Worm (Caenorhabditis elegans): ENCODE measurements around the gene deb-1.

- TF ChIP-seq snpc-4 (tag; optimal IDR thresholded peaks at IDR 0.05) (no peak), nhr-76 (tag; optimal IDR thresholded peaks at IDR 0.05) (no peak), tbx-2 (tag; optimal IDR thresholded peaks at IDR 0.05) (no peak), skn-1 (tag; optimal IDR thresholded peaks at IDR 0.05) (no peak), nhr-67 (tag; optimal IDR thresholded peaks at IDR 0.05) (no peak), nhr-77 (tag; optimal IDR thresholded peaks at IDR 0.05) (no peak), aly-2 (tag; optimal IDR thresholded peaks at IDR 0.05) (no peak), nhr-28 (tag; optimal IDR thresholded peaks at IDR 0.05) (no peak)
Observed at ce11 chrIV:7081214-7081613, 12.9 kb downstream of the deb-1 start, which contains the start of gene Y43B11AR.1.

All from whole organism, L3 larva.